Worm (Caenorhabditis elegans) whole organism, young adult: ENCODE measurements around the gene Y94H6A.2.
A peak's percentile ranks its signal among the peaks of the same experiment; 100 is the strongest.

Experiments
- B0019.2 ChIP-seq: fragments of 200-800 bp; sonication (Bioruptor generic); conservative IDR thresholded peaks from 2 replicates; pipeline ENCODE4 v1.3.6; 2022; ENCODE audit warnings: missing genetic modification reagents, missing genetic modification characterization, missing compliant biosample characterization
- B0035.1 ChIP-seq: sonication (generic microtip); optimal IDR thresholded peaks from 2 replicates; lab custom pipeline; 2016; ENCODE audit warnings: missing genetic modification characterization, mild to moderate bottlenecking, missing compliant biosample characterization, missing genotype, missing genetic modification reagents
- B0261.1 ChIP-seq: sonication (generic microtip); optimal IDR thresholded peaks from 2 replicates; lab custom pipeline; 2016; ENCODE audit warnings: mild to moderate bottlenecking, missing genetic modification characterization, moderate library complexity, missing compliant biosample characterization
- B0336.3 ChIP-seq: fragments of 200-800 bp; sonication (Bioruptor generic); IDR thresholded peaks from 2 replicates; pipeline ENCODE4 v1.3.6; 2022; ENCODE audit warnings: missing genetic modification characterization, missing compliant biosample characterization
- C17E4.6 ChIP-seq: fragments of 200-800 bp; sonication (Bioruptor generic); IDR thresholded peaks from 2 replicates; pipeline ENCODE4 v1.3.6; 2022; ENCODE audit warnings: missing genetic modification reagents, missing genetic modification characterization, missing compliant biosample characterization
- F22D6.2 ChIP-seq: sonication (generic microtip); optimal IDR thresholded peaks from 2 replicates; lab custom pipeline; 2016; ENCODE audit warnings: mild to moderate bottlenecking, missing genetic modification characterization, missing compliant biosample characterization
- F33H1.4 ChIP-seq: fragments of 200-800 bp; sonication (Bioruptor generic); IDR thresholded peaks from 2 replicates; pipeline ENCODE4 v1.3.6; 2022; ENCODE audit warnings: missing genetic modification reagents, missing genetic modification characterization, missing compliant biosample characterization
- F52B5.7 ChIP-seq: sonication (generic microtip); optimal IDR thresholded peaks from 2 replicates; lab custom pipeline; 2016; ENCODE audit warnings: mild to moderate bottlenecking, missing genetic modification characterization, missing compliant biosample characterization
- F55B11.4 ChIP-seq: sonication (generic microtip); optimal IDR thresholded peaks from 2 replicates; lab custom pipeline; 2016; ENCODE audit warnings: missing compliant biosample characterization, missing genetic modification characterization, borderline replicate concordance; ENCODE audit not compliant: insufficient read depth
- K11D2.4 ChIP-seq: fragments of 200-800 bp; sonication (Bioruptor generic); IDR thresholded peaks from 2 replicates; pipeline ENCODE4 v1.3.6; 2022; ENCODE audit warnings: missing genetic modification reagents, missing genetic modification characterization, missing compliant biosample characterization
- K12H6.12 ChIP-seq: fragments of 200-800 bp; sonication (Bioruptor generic); optimal IDR thresholded peaks from 2 replicates; lab custom pipeline; 2018; ENCODE audit warnings: mild to moderate bottlenecking, missing genetic modification characterization, missing compliant biosample characterization
- Y67H2A.10 ChIP-seq: fragments of 200-800 bp; sonication (Bioruptor generic); conservative IDR thresholded peaks from 2 replicates; pipeline ENCODE4 v1.3.6; 2022; ENCODE audit warnings: missing genetic modification reagents, missing genetic modification characterization, missing compliant biosample characterization
- Y79H2A.3 ChIP-seq: fragments of 200-800 bp; sonication (Bioruptor generic); conservative IDR thresholded peaks from 2 replicates; pipeline ENCODE4 v1.3.6; 2022; ENCODE audit warnings: missing genetic modification reagents, missing genetic modification characterization, missing compliant biosample characterization
- ama-1 ChIP-seq, 3 experiments: fragments of 150-350 bp in 1 of 3; sonication (generic microtip) in 2 of 3; optimal IDR thresholded peaks; 2 replicates each; lab custom pipeline; 2014 to 2018; ENCODE audit warnings: missing biosample characterization in 2 of 3, missing genetic modification characterization in 2 of 3, missing genetic modification reagents in 2 of 3
- attf-6 ChIP-seq: fragments of 200-800 bp; sonication (Bioruptor generic); IDR thresholded peaks from 2 replicates; pipeline ENCODE4 v1.3.6; 2022; ENCODE audit warnings: missing genetic modification reagents, missing genetic modification characterization, missing compliant biosample characterization
- bed-2 ChIP-seq: fragments of 200-800 bp; sonication (Bioruptor generic); IDR thresholded peaks from 2 replicates; pipeline ENCODE4 v1.3.6; 2022; ENCODE audit warnings: missing genetic modification reagents, missing genetic modification characterization, missing compliant biosample characterization
- ceh-40 ChIP-seq: fragments of 200-800 bp; sonication (Bioruptor generic); IDR thresholded peaks from 2 replicates; pipeline ENCODE4 v1.3.6; 2022; ENCODE audit warnings: missing genetic modification characterization, missing compliant biosample characterization
- ceh-58 ChIP-seq: fragments of 200-800 bp; sonication (Bioruptor generic); IDR thresholded peaks from 2 replicates; pipeline ENCODE4 v1.3.6; 2022; ENCODE audit warnings: missing genetic modification characterization, missing compliant biosample characterization
- ceh-79 ChIP-seq: sonication (generic microtip); optimal IDR thresholded peaks from 2 replicates; lab custom pipeline; 2017; ENCODE audit warnings: mild to moderate bottlenecking, missing genetic modification characterization, missing compliant biosample characterization
- ceh-91 ChIP-seq: fragments of 200-800 bp; sonication (Bioruptor generic); IDR thresholded peaks from 2 replicates; pipeline ENCODE4 v1.3.6; 2022; ENCODE audit warnings: missing genetic modification reagents, missing genetic modification characterization, missing compliant biosample characterization
- chd-7 ChIP-seq: sonication (generic microtip); optimal IDR thresholded peaks from 2 replicates; lab custom pipeline; 2016; ENCODE audit warnings: mild to moderate bottlenecking, missing genetic modification characterization, moderate library complexity, missing compliant biosample characterization
- die-1 ChIP-seq: sonication (generic microtip); optimal IDR thresholded peaks from 2 replicates; lab custom pipeline; 2016; ENCODE audit warnings: missing genotype, mild to moderate bottlenecking, missing genetic modification characterization, missing compliant biosample characterization
- dpff-1 ChIP-seq: sonication (generic microtip); optimal IDR thresholded peaks from 2 replicates; lab custom pipeline; 2017; ENCODE audit warnings: mild to moderate bottlenecking, missing genetic modification characterization, missing compliant biosample characterization
- egl-18 ChIP-seq: fragments of 200-800 bp; sonication (Bioruptor generic); IDR thresholded peaks from 2 replicates; pipeline ENCODE4 v1.3.6; 2022; ENCODE audit warnings: missing genetic modification reagents, missing genetic modification characterization, missing compliant biosample characterization
- ekl-4 ChIP-seq: fragments of 200-800 bp; sonication (Bioruptor generic); IDR thresholded peaks from 2 replicates; pipeline ENCODE4 v1.3.6; 2022; ENCODE audit warnings: missing genetic modification reagents, missing genetic modification characterization, missing compliant biosample characterization
- ets-4 ChIP-seq: fragments of 200-800 bp; sonication (Bioruptor generic); optimal IDR thresholded peaks from 2 replicates; lab custom pipeline; 2018; ENCODE audit warnings: mild to moderate bottlenecking, missing genetic modification characterization, missing compliant biosample characterization
- fkh-3 ChIP-seq: sonication (generic microtip); optimal IDR thresholded peaks from 2 replicates; lab custom pipeline; 2016; ENCODE audit warnings: mild to moderate bottlenecking, missing genetic modification characterization, missing compliant biosample characterization
- him-1 ChIP-seq: sonication (generic microtip); optimal IDR thresholded peaks from 2 replicates; lab custom pipeline; 2016; ENCODE audit warnings: missing genotype, missing genetic modification reagents, missing genetic modification characterization, missing compliant biosample characterization
- hlh-12 ChIP-seq: sonication (generic microtip); optimal IDR thresholded peaks from 2 replicates; lab custom pipeline; 2016; ENCODE audit warnings: missing genetic modification characterization, missing compliant biosample characterization
- hmg-20 ChIP-seq: fragments of 200-800 bp; sonication (Bioruptor generic); IDR thresholded peaks from 2 replicates; pipeline ENCODE4 v1.3.6; 2022; ENCODE audit warnings: missing genetic modification reagents, missing genetic modification characterization, missing compliant biosample characterization
- lin-26 ChIP-seq: fragments of 200-800 bp; sonication (Bioruptor generic); IDR thresholded peaks from 2 replicates; pipeline ENCODE4 v1.3.6; 2022; ENCODE audit warnings: missing genetic modification reagents, missing genetic modification characterization, missing compliant biosample characterization
- lsy-27 ChIP-seq: sonication (generic microtip); optimal IDR thresholded peaks from 2 replicates; lab custom pipeline; 2017; ENCODE audit warnings: missing genetic modification characterization, mild to moderate bottlenecking, missing compliant biosample characterization, antibody characterized with exemption, missing genotype, borderline replicate concordance; ENCODE audit not compliant: insufficient read depth
- mcd-1 ChIP-seq: fragments of 200-800 bp; sonication (Bioruptor generic); IDR thresholded peaks from 2 replicates; pipeline ENCODE4 v1.3.6; 2022; ENCODE audit warnings: missing genetic modification reagents, missing genetic modification characterization, missing compliant biosample characterization
- nhr-120 ChIP-seq: fragments of 200-800 bp; sonication (Bioruptor generic); IDR thresholded peaks from 2 replicates; pipeline ENCODE4 v1.3.6; 2022; ENCODE audit warnings: missing genetic modification characterization, missing compliant biosample characterization
- nhr-90 ChIP-seq: sonication (generic microtip); optimal IDR thresholded peaks from 2 replicates; lab custom pipeline; 2016; ENCODE audit warnings: missing genotype, mild to moderate bottlenecking, missing genetic modification characterization, missing compliant biosample characterization
- repo-1 ChIP-seq: sonication (generic microtip); optimal IDR thresholded peaks from 2 replicates; lab custom pipeline; 2017; ENCODE audit warnings: mild to moderate bottlenecking, missing genetic modification characterization, missing compliant biosample characterization
- sdz-38 ChIP-seq: sonication (generic microtip); optimal IDR thresholded peaks from 2 replicates; lab custom pipeline; 2016; ENCODE audit warnings: missing genotype, missing genetic modification characterization, missing compliant biosample characterization
- snpc-3.4 ChIP-seq: sonication (generic microtip); optimal IDR thresholded peaks from 2 replicates; lab custom pipeline; 2017; ENCODE audit warnings: missing genetic modification characterization, mild to moderate bottlenecking, missing compliant biosample characterization, antibody characterized with exemption, moderate library complexity, missing genotype, missing genetic modification reagents
- somi-1 ChIP-seq: fragments of 200-800 bp; sonication (Bioruptor generic); optimal IDR thresholded peaks from 2 replicates; lab custom pipeline; 2018; ENCODE audit warnings: mild to moderate bottlenecking, missing genetic modification characterization, missing compliant biosample characterization
- tbx-9 ChIP-seq: sonication (generic microtip); optimal IDR thresholded peaks from 2 replicates; lab custom pipeline; 2016; ENCODE audit warnings: borderline replicate concordance, missing genetic modification characterization, inconsistent platforms, missing compliant biosample characterization
- tlf-1 ChIP-seq: fragments of 200-800 bp; sonication (Bioruptor generic); optimal IDR thresholded peaks from 2 replicates; lab custom pipeline; 2018; ENCODE audit warnings: mild to moderate bottlenecking, missing genetic modification characterization, missing compliant biosample characterization
- unc-62 ChIP-seq: fragments of 150-350 bp; optimal IDR thresholded peaks from 2 replicates; lab custom pipeline; 2014; ENCODE audit warnings: missing biosample characterization, missing genetic modification reagents, missing genetic modification characterization
- zim-3 ChIP-seq: sonication (generic microtip); optimal IDR thresholded peaks from 2 replicates; lab custom pipeline; 2017; ENCODE audit warnings: mild to moderate bottlenecking, missing genetic modification characterization, moderate library complexity, missing compliant biosample characterization
- ztf-22 ChIP-seq: fragments of 200-800 bp; sonication (Bioruptor generic); optimal IDR thresholded peaks from 2 replicates; lab custom pipeline; 2018; ENCODE audit warnings: mild to moderate bottlenecking, missing genetic modification characterization, moderate library complexity, missing compliant biosample characterization

Gene Y94H6A.2

ce11 chrIV:2765048-2765708 lies 35.1 kb downstream of the Y94H6A.2 start (continued):
- TF ChIP-seq mcd-1 (GFP tag; lab: Robert Waterston, UW) (peak; percentile 27; the same call in 1 of the 2 replicates), K11D2.4 (0 out of 2 replicates have a peak, but pooled peaks have one; percentile 9), ets-4 (no peak), F22D6.2 (tag; lab: Kevin White, UChicago) (no peak), B0035.1 (no peak), ceh-79 (tag; lab: Kevin White, UChicago) (peak; percentile 64), hlh-12 (tag; lab: Kevin White, UChicago) (no peak), B0019.2 (GFP tag; lab: Robert Waterston, UW) (0 out of 2 replicates have a peak, but pooled peaks have one; percentile 16), ztf-22 (no peak)

- peak; percentile 7 for TF ChIP-seq somi-1
- no peak for TF ChIP-seq him-1 (tag; lab: Kevin White, UChicago)
Observed at ce11 chrIV:2770067-2770466, 40.0 kb downstream of the Y94H6A.2 start.

ce11 chrIV:2770835-2771234 lies 40.7 kb downstream of the Y94H6A.2 start:
- TF ChIP-seq Y79H2A.3 (GFP tag; lab: Robert Waterston, UW), result no peak
- TF ChIP-seq sdz-38 (tag; lab: Kevin White, UChicago), result no peak
- no peak for TF ChIP-seq dpff-1
- TF ChIP-seq fkh-3 (tag; lab: Kevin White, UChicago), result peak; percentile 23
- no peak for TF ChIP-seq C17E4.6 (GFP tag; lab: Robert Waterston, UW)
- peak; percentile 51 for TF ChIP-seq ceh-79 (tag; lab: Kevin White, UChicago)
- TF ChIP-seq repo-1 (tag; lab: Kevin White, UChicago), result no peak
- no peak for TF ChIP-seq tlf-1 (GFP tag; lab: Kevin White, UChicago)
- no peak for TF ChIP-seq die-1 (tag; lab: Kevin White, UChicago)
- no peak for TF ChIP-seq tbx-9 (tag; lab: Kevin White, UChicago)
- TF ChIP-seq B0336.3 (GFP tag; lab: Robert Waterston, UW), result 0 out of 2 replicates have a peak, but pooled peaks have one; percentile 11
- TF ChIP-seq B0261.1 (tag; lab: Kevin White, UChicago), result no peak
- TF ChIP-seq nhr-120 (GFP tag; lab: Robert Waterston, UW), result 0 out of 2 replicates have a peak, but pooled peaks have one; percentile 27
- TF ChIP-seq snpc-3.4 (tag; lab: Kevin White, UChicago), result no peak
- no peak for TF ChIP-seq attf-6 (GFP tag; lab: Robert Waterston, UW)
- no peak for TF ChIP-seq ztf-22
- no peak for TF ChIP-seq F52B5.7 (tag; lab: Kevin White, UChicago)
- no peak for TF ChIP-seq ceh-58
- TF ChIP-seq K12H6.12 (tag; lab: Kevin White, UChicago), result no peak
- no peak for TF ChIP-seq ekl-4 (GFP tag; lab: Robert Waterston, UW)
- no peak for TF ChIP-seq F22D6.2 (tag; lab: Kevin White, UChicago)
- no peak for TF ChIP-seq chd-7 (tag; lab: Kevin White, UChicago)
- no peak for TF ChIP-seq F55B11.4 (tag; lab: Kevin White, UChicago)
- TF ChIP-seq egl-18, result no peak
- no peak for TF ChIP-seq K11D2.4
- no peak for TF ChIP-seq lsy-27 (tag; lab: Kevin White, UChicago)
- TF ChIP-seq ceh-40 (GFP tag; lab: Robert Waterston, UW), result no peak
- 0 out of 2 replicates have a peak, but pooled peaks have one; percentile 10 for TF ChIP-seq Y67H2A.10 (GFP tag; lab: Robert Waterston, UW)
- no peak for TF ChIP-seq unc-62 (GFP tag; lab: Kevin White, UChicago)
- TF ChIP-seq hmg-20 (GFP tag; lab: Robert Waterston, UW), result no peak
- TF ChIP-seq ceh-91 (GFP tag; lab: Robert Waterston, UW), result no peak
- TF ChIP-seq ama-1 (optimal IDR thresholded peaks at IDR 0.05; lab: Kevin White, UChicago), result no peak
- no peak for TF ChIP-seq ama-1 (GFP tag; optimal IDR thresholded peaks at IDR 0.05; lab: Kevin White, UChicago)
- no peak for TF ChIP-seq F33H1.4 (GFP tag; lab: Robert Waterston, UW)
- TF ChIP-seq zim-3 (tag; lab: Kevin White, UChicago), result no peak
- no peak; the same call in 1 of the 2 replicates for TF ChIP-seq lin-26 (GFP tag; lab: Robert Waterston, UW)
- no peak for TF ChIP-seq nhr-90
- no peak for TF ChIP-seq bed-2 (GFP tag; lab: Robert Waterston, UW)
- no peak for TF ChIP-seq somi-1
